Worm (Caenorhabditis elegans): ENCODE data around the gene F25B4.7.
A peak's percentile ranks its signal among the peaks of the same experiment; 100 is the strongest.

- TF ChIP-seq ceh-90 (tag; optimal IDR thresholded peaks at IDR 0.05) (peak; percentile 59), pqm-1 (tag; optimal IDR thresholded peaks at IDR 0.05) (no peak), unc-130 (tag; optimal IDR thresholded peaks at IDR 0.05) (peak; percentile 94), vab-15 (tag; optimal IDR thresholded peaks at IDR 0.05) (peak; percentile 92), unc-62 (GFP tag; optimal IDR thresholded peaks at IDR 0.05) (no peak), lin-13 (GFP tag; optimal IDR thresholded peaks at IDR 0.05) (peak; percentile 92), irx-1 (tag; optimal IDR thresholded peaks at IDR 0.05) (peak; percentile 82), ama-1 (optimal IDR thresholded peaks at IDR 0.05) (peak; percentile 53), jun-1 (tag; optimal IDR thresholded peaks at IDR 0.05) (peak; percentile 91)
Measured at ce11 chrV:5684534-5684933, 2.5 kb downstream of the F25B4.7 start, which contains the start of the genes hmgs-1 and F25B4.4.
